Worm (Caenorhabditis elegans) whole organism, young adult: Measurements from ENCODE around the gene usp-4.

Source experiments
- B0336.3 ChIP-seq: fragments of 200-800 bp; sonication (Bioruptor generic); IDR thresholded peaks from 2 replicates; pipeline ENCODE4 v1.3.6; 2022; ENCODE audit warnings: missing genetic modification characterization, missing compliant biosample characterization
- C17E4.6 ChIP-seq: fragments of 200-800 bp; sonication (Bioruptor generic); IDR thresholded peaks from 2 replicates; pipeline ENCODE4 v1.3.6; 2022; ENCODE audit warnings: missing genetic modification reagents, missing genetic modification characterization, missing compliant biosample characterization
- D2030.7 ChIP-seq: fragments of 200-800 bp; sonication (Bioruptor generic); IDR thresholded peaks from 2 replicates; pipeline ENCODE4 v1.3.6; 2022; ENCODE audit warnings: missing genetic modification reagents, missing genetic modification characterization, missing compliant biosample characterization
- F23B12.7 ChIP-seq: sonication (generic microtip); optimal IDR thresholded peaks from 2 replicates; lab custom pipeline; 2017; ENCODE audit warnings: missing genetic modification characterization, mild to moderate bottlenecking, missing compliant biosample characterization, antibody characterized with exemption, moderate library complexity; ENCODE audit not compliant: insufficient read depth
- F55B11.4 ChIP-seq: sonication (generic microtip); optimal IDR thresholded peaks from 2 replicates; lab custom pipeline; 2016; ENCODE audit warnings: missing compliant biosample characterization, missing genetic modification characterization, borderline replicate concordance; ENCODE audit not compliant: insufficient read depth
- K12H6.12 ChIP-seq: fragments of 200-800 bp; sonication (Bioruptor generic); optimal IDR thresholded peaks from 2 replicates; lab custom pipeline; 2018; ENCODE audit warnings: mild to moderate bottlenecking, missing genetic modification characterization, missing compliant biosample characterization
- Y79H2A.3 ChIP-seq: fragments of 200-800 bp; sonication (Bioruptor generic); conservative IDR thresholded peaks from 2 replicates; pipeline ENCODE4 v1.3.6; 2022; ENCODE audit warnings: missing genetic modification reagents, missing genetic modification characterization, missing compliant biosample characterization
- akir-1 ChIP-seq: fragments of 200-800 bp; sonication (Bioruptor generic); optimal IDR thresholded peaks from 2 replicates; lab custom pipeline; 2018; ENCODE audit warnings: mild to moderate bottlenecking, missing genetic modification characterization, moderate library complexity, missing compliant biosample characterization
- aptf-2 ChIP-seq: fragments of 200-800 bp; sonication (Bioruptor generic); conservative IDR thresholded peaks from 2 replicates; pipeline ENCODE4 v1.3.6; 2022; ENCODE audit warnings: missing genetic modification reagents, missing genetic modification characterization, missing compliant biosample characterization
- bed-1 ChIP-seq: fragments of 200-800 bp; sonication (Bioruptor generic); IDR thresholded peaks from 2 replicates; pipeline ENCODE4 v1.3.6; 2022; ENCODE audit warnings: missing genetic modification reagents, missing genetic modification characterization, missing compliant biosample characterization
- cebp-1 ChIP-seq, 2 experiments: fragments of 200-800 bp in 1 of 2; sonication (Bioruptor generic) in 1 of 2; sonication (generic microtip) in 1 of 2; IDR thresholded peaks in 1 of 2; optimal IDR thresholded peaks in 1 of 2; 2 replicates each; pipeline versions ENCODE4 v1.3.6 to Lab custom; 2017 to 2022; ENCODE audit warnings: missing compliant biosample characterization in 2 of 2, missing genetic modification characterization in 2 of 2, mild to moderate bottlenecking in 1 of 2, missing genetic modification reagents in 1 of 2, moderate library complexity in 1 of 2
- ceh-100 ChIP-seq: fragments of 200-800 bp; sonication (Bioruptor generic); IDR thresholded peaks from 2 replicates; pipeline ENCODE4 v1.3.6; 2022; ENCODE audit warnings: missing genetic modification reagents, missing genetic modification characterization, missing compliant biosample characterization
- ceh-40 ChIP-seq: fragments of 200-800 bp; sonication (Bioruptor generic); IDR thresholded peaks from 2 replicates; pipeline ENCODE4 v1.3.6; 2022; ENCODE audit warnings: missing genetic modification characterization, missing compliant biosample characterization
- dpl-1 ChIP-seq: fragments of 150-350 bp; optimal IDR thresholded peaks from 2 replicates; lab custom pipeline; 2014; ENCODE audit warnings: missing biosample characterization, missing genetic modification reagents, missing genetic modification characterization
- efl-1 ChIP-seq: fragments of 150-350 bp; optimal IDR thresholded peaks from 2 replicates; lab custom pipeline; 2014; ENCODE audit warnings: missing biosample characterization, missing genetic modification reagents, missing genetic modification characterization
- ets-4 ChIP-seq: fragments of 200-800 bp; sonication (Bioruptor generic); optimal IDR thresholded peaks from 2 replicates; lab custom pipeline; 2018; ENCODE audit warnings: mild to moderate bottlenecking, missing genetic modification characterization, missing compliant biosample characterization
- hmg-1.2 ChIP-seq: fragments of 200-800 bp; sonication (Bioruptor generic); IDR thresholded peaks from 2 replicates; pipeline ENCODE4 v1.3.6; 2022; ENCODE audit warnings: missing genetic modification reagents, missing genetic modification characterization, missing compliant biosample characterization
- hmg-20 ChIP-seq: fragments of 200-800 bp; sonication (Bioruptor generic); IDR thresholded peaks from 2 replicates; pipeline ENCODE4 v1.3.6; 2022; ENCODE audit warnings: missing genetic modification reagents, missing genetic modification characterization, missing compliant biosample characterization
- hrde-1 ChIP-seq: sonication (generic microtip); optimal IDR thresholded peaks from 2 replicates; lab custom pipeline; 2016; ENCODE audit warnings: missing genetic modification characterization, mild to moderate bottlenecking, missing compliant biosample characterization, moderate library complexity, missing genotype, missing genetic modification reagents, borderline replicate concordance
- lin-40 ChIP-seq: sonication (generic microtip); optimal IDR thresholded peaks from 2 replicates; lab custom pipeline; 2016; ENCODE audit warnings: missing genetic modification characterization, mild to moderate bottlenecking, missing compliant biosample characterization, missing genotype, missing genetic modification reagents
- lin-54 ChIP-seq: fragments of 200-800 bp; sonication (Bioruptor generic); optimal IDR thresholded peaks from 2 replicates; lab custom pipeline; 2018; ENCODE audit warnings: mild to moderate bottlenecking, missing genetic modification characterization, missing compliant biosample characterization
- lsl-1 ChIP-seq: fragments of 200-800 bp; sonication (Bioruptor generic); optimal IDR thresholded peaks from 2 replicates; lab custom pipeline; 2018; ENCODE audit warnings: mild to moderate bottlenecking, missing genetic modification characterization, moderate library complexity, missing compliant biosample characterization
- lsy-27 ChIP-seq: sonication (generic microtip); optimal IDR thresholded peaks from 2 replicates; lab custom pipeline; 2017; ENCODE audit warnings: missing genetic modification characterization, mild to moderate bottlenecking, missing compliant biosample characterization, antibody characterized with exemption, missing genotype, borderline replicate concordance; ENCODE audit not compliant: insufficient read depth
- madf-8 ChIP-seq: fragments of 200-800 bp; sonication (Bioruptor generic); conservative IDR thresholded peaks from 2 replicates; pipeline ENCODE4 v1.3.6; 2022; ENCODE audit warnings: missing genetic modification reagents, missing genetic modification characterization, missing compliant biosample characterization
- mcd-1 ChIP-seq: fragments of 200-800 bp; sonication (Bioruptor generic); IDR thresholded peaks from 2 replicates; pipeline ENCODE4 v1.3.6; 2022; ENCODE audit warnings: missing genetic modification reagents, missing genetic modification characterization, missing compliant biosample characterization
- mes-4 ChIP-seq: sonication (generic microtip); optimal IDR thresholded peaks from 2 replicates; lab custom pipeline; 2016; ENCODE audit warnings: missing genotype, missing genetic modification characterization, missing compliant biosample characterization
- nfya-2 ChIP-seq: fragments of 200-800 bp; sonication (Bioruptor generic); IDR thresholded peaks from 2 replicates; pipeline ENCODE4 v1.3.6; 2022; ENCODE audit warnings: missing genetic modification reagents, missing genetic modification characterization, missing compliant biosample characterization
- nfyb-1 ChIP-seq: fragments of 200-800 bp; sonication (Bioruptor generic); IDR thresholded peaks from 2 replicates; pipeline ENCODE4 v1.3.6; 2022; ENCODE audit warnings: missing genetic modification reagents, missing genetic modification characterization, missing compliant biosample characterization
- nhr-120 ChIP-seq: fragments of 200-800 bp; sonication (Bioruptor generic); IDR thresholded peaks from 2 replicates; pipeline ENCODE4 v1.3.6; 2022; ENCODE audit warnings: missing genetic modification characterization, missing compliant biosample characterization
- nhr-179 ChIP-seq: sonication (generic microtip); optimal IDR thresholded peaks from 2 replicates; lab custom pipeline; 2016; ENCODE audit warnings: mild to moderate bottlenecking, missing genetic modification characterization, missing compliant biosample characterization
- nhr-80 ChIP-seq: sonication (generic microtip); optimal IDR thresholded peaks from 2 replicates; lab custom pipeline; 2016; ENCODE audit warnings: missing genetic modification characterization, missing compliant biosample characterization
- pbrm-1 ChIP-seq: fragments of 200-800 bp; sonication (Bioruptor generic); IDR thresholded peaks from 2 replicates; pipeline ENCODE4 v1.3.6; 2022; ENCODE audit warnings: missing genetic modification reagents, missing genetic modification characterization, missing compliant biosample characterization
- rec-8 ChIP-seq, 2 experiments: sonication (generic microtip); optimal IDR thresholded peaks; 2 replicates each; lab custom pipeline; 2016; ENCODE audit warnings: mild to moderate bottlenecking in 2 of 2, missing genetic modification characterization in 2 of 2, missing genetic modification reagents in 2 of 2, missing genotype in 2 of 2, missing biosample characterization in 1 of 2, missing compliant biosample characterization in 1 of 2, moderate library complexity in 1 of 2
- repo-1 ChIP-seq: sonication (generic microtip); optimal IDR thresholded peaks from 2 replicates; lab custom pipeline; 2017; ENCODE audit warnings: mild to moderate bottlenecking, missing genetic modification characterization, missing compliant biosample characterization
- sdz-38 ChIP-seq: sonication (generic microtip); optimal IDR thresholded peaks from 2 replicates; lab custom pipeline; 2016; ENCODE audit warnings: missing genotype, missing genetic modification characterization, missing compliant biosample characterization
- snpc-1.3 ChIP-seq: sonication (generic microtip); optimal IDR thresholded peaks from 2 replicates; lab custom pipeline; 2017; ENCODE audit warnings: missing genetic modification characterization, mild to moderate bottlenecking, missing compliant biosample characterization, antibody characterized with exemption, moderate library complexity, missing genotype, missing genetic modification reagents; ENCODE audit not compliant: insufficient read depth
- snpc-3.4 ChIP-seq: sonication (generic microtip); optimal IDR thresholded peaks from 2 replicates; lab custom pipeline; 2017; ENCODE audit warnings: missing genetic modification characterization, mild to moderate bottlenecking, missing compliant biosample characterization, antibody characterized with exemption, moderate library complexity, missing genotype, missing genetic modification reagents
- snpc-4 ChIP-seq, 5 experiments: fragments of 150-350 bp in 1 of 5; sonication (generic microtip) in 4 of 5; optimal IDR thresholded peaks; 2 replicates each; lab custom pipeline; 2014 to 2018; ENCODE audit warnings: missing genetic modification characterization in 5 of 5, missing biosample characterization in 3 of 5, antibody characterized with exemption in 2 of 5, mild to moderate bottlenecking in 2 of 5, missing compliant biosample characterization in 2 of 5, missing genotype in 2 of 5, moderate library complexity in 2 of 5, missing genetic modification reagents in 1 of 5
- unc-130 ChIP-seq: sonication (generic microtip); optimal IDR thresholded peaks from 2 replicates; lab custom pipeline; 2016; ENCODE audit warnings: missing genetic modification reagents, missing genetic modification characterization, missing compliant biosample characterization
- unc-62 ChIP-seq: fragments of 150-350 bp; optimal IDR thresholded peaks from 2 replicates; lab custom pipeline; 2014; ENCODE audit warnings: missing biosample characterization, missing genetic modification reagents, missing genetic modification characterization
- xnd-1 ChIP-seq: sonication (generic microtip); optimal IDR thresholded peaks from 2 replicates; lab custom pipeline; 2016; ENCODE audit warnings: missing genotype, missing genetic modification reagents, missing genetic modification characterization, missing compliant biosample characterization
- zfh-2 ChIP-seq: fragments of 200-800 bp; sonication (Bioruptor generic); conservative IDR thresholded peaks from 2 replicates; pipeline ENCODE4 v1.3.6; 2022; ENCODE audit warnings: missing genetic modification reagents, missing genetic modification characterization, missing compliant biosample characterization
- ztf-22 ChIP-seq: fragments of 200-800 bp; sonication (Bioruptor generic); optimal IDR thresholded peaks from 2 replicates; lab custom pipeline; 2018; ENCODE audit warnings: mild to moderate bottlenecking, missing genetic modification characterization, moderate library complexity, missing compliant biosample characterization
- ztf-6 ChIP-seq: fragments of 200-800 bp; sonication (Bioruptor generic); IDR thresholded peaks from 2 replicates; pipeline ENCODE4 v1.3.6; 2022; ENCODE audit warnings: missing genetic modification reagents, missing genetic modification characterization, missing compliant biosample characterization

The usp-4 gene

ce11 chrIV:6771556-6771955 is 14.4 kb downstream of the usp-4 start:
- no peak for TF ChIP-seq zfh-2
- peak; percentile 3 for TF ChIP-seq nhr-80 (tag; lab: Kevin White, UChicago)
- TF ChIP-seq aptf-2 (GFP tag; lab: Robert Waterston, UW), result no peak
- no peak for TF ChIP-seq ztf-6 (GFP tag; lab: Robert Waterston, UW)
- no peak for TF ChIP-seq mcd-1 (GFP tag; lab: Robert Waterston, UW)
- TF ChIP-seq snpc-1.3 (tag; lab: Kevin White, UChicago), result no peak

ce11 chrIV:6777156-6777555 is 20.0 kb downstream of the usp-4 start:
- TF ChIP-seq madf-8, result peak; percentile 20; the same call in 1 of the 2 replicates
- TF ChIP-seq snpc-3.4 (tag; lab: Kevin White, UChicago), result no peak
- TF ChIP-seq ztf-22 (GFP tag; lab: Kevin White, UChicago), result no peak
- TF ChIP-seq Y79H2A.3 (GFP tag; lab: Robert Waterston, UW), result no peak
- no peak for TF ChIP-seq snpc-4 (GFP tag; optimal IDR thresholded peaks at IDR 0.05; lab: Kevin White, UChicago)
- TF ChIP-seq snpc-4 (tag; optimal IDR thresholded peaks at IDR 0.05; lab: Kevin White, UChicago), result peak in 2 of 4 experiments; percentile 65 to 71
- peak; percentile 79 for TF ChIP-seq lsl-1 (GFP tag; lab: Kevin White, UChicago)
- peak; percentile 61 for TF ChIP-seq efl-1
- TF ChIP-seq xnd-1 (tag; lab: Kevin White, UChicago), result peak; percentile 19
- TF ChIP-seq nfyb-1 (GFP tag; lab: Robert Waterston, UW), result no peak
- TF ChIP-seq pbrm-1 (GFP tag; lab: Robert Waterston, UW), result no peak
- TF ChIP-seq hmg-1.2, result peak; percentile 15; the same call in 1 of the 2 replicates
- TF ChIP-seq lin-54 (GFP tag; lab: Kevin White, UChicago), result peak; percentile 46
- no peak for TF ChIP-seq C17E4.6 (GFP tag; lab: Robert Waterston, UW)
- TF ChIP-seq lsy-27 (tag; lab: Kevin White, UChicago), result no peak
- TF ChIP-seq ceh-100 (GFP tag; lab: Robert Waterston, UW), result no peak
- no peak for TF ChIP-seq sdz-38 (tag; lab: Kevin White, UChicago)
- TF ChIP-seq ceh-40 (GFP tag; lab: Robert Waterston, UW), result no peak
- no peak for TF ChIP-seq hrde-1 (tag; lab: Kevin White, UChicago)
- peak; percentile 34 for TF ChIP-seq dpl-1 (GFP tag; lab: Kevin White, UChicago)
- 0 out of 2 replicates have a peak, but pooled peaks have one; percentile 19 for TF ChIP-seq D2030.7 (GFP tag; lab: Robert Waterston, UW)
- TF ChIP-seq aptf-2 (GFP tag; lab: Robert Waterston, UW), result no peak
- TF ChIP-seq F23B12.7, result no peak
- no peak for TF ChIP-seq rec-8 (tag; optimal IDR thresholded peaks at IDR 0.05; lab: Kevin White, UChicago)
- TF ChIP-seq unc-130 (GFP tag; lab: Kevin White, UChicago), result peak; percentile 32
- TF ChIP-seq, all 124 proteins: peak for 10

ce11 chrIV:6785151-6785550 is 28.0 kb downstream of the usp-4 start, which contains the start of gene dyci-1:
Gene dyci-1, minus strand, starts transcription at chrIV:6785272.
- TF ChIP-seq mcd-1 (GFP tag; lab: Robert Waterston, UW) (peak; percentile 47; the same call in 1 of the 2 replicates), nhr-120 (GFP tag; lab: Robert Waterston, UW) (no peak), akir-1 (no peak), xnd-1 (tag; lab: Kevin White, UChicago) (no peak), ets-4 (no peak), mes-4 (no peak), cebp-1 (GFP tag; IDR thresholded peaks at IDR 0.05; lab: Robert Waterston, UW) (no peak), cebp-1 (tag; optimal IDR thresholded peaks at IDR 0.05; lab: Kevin White, UChicago) (no peak), rec-8 (tag; optimal IDR thresholded peaks at IDR 0.05; lab: Kevin White, UChicago) (no peak), K12H6.12 (no peak), F55B11.4 (tag; lab: Kevin White, UChicago) (no peak), unc-62 (GFP tag; lab: Kevin White, UChicago) (no peak), bed-1 (GFP tag; lab: Robert Waterston, UW) (no peak), nhr-179 (tag; lab: Kevin White, UChicago) (no peak), B0336.3 (no peak), hmg-20 (GFP tag; lab: Robert Waterston, UW) (no peak), repo-1 (tag; lab: Kevin White, UChicago) (no peak), nfya-2 (GFP tag; lab: Robert Waterston, UW) (no peak), lin-40 (no peak)
